Worm (Caenorhabditis elegans): Measurements from ENCODE around the gene F21C10.13.

Gene F21C10.13

ce11 chrV:9098280-9098973 is 23.7 kb upstream of the F21C10.13 start, which contains the start of gene F21C10.9:
Gene F21C10.9, minus strand, starts transcription at chrV:9098696.
- TF ChIP-seq lin-35 (GFP tag; optimal IDR thresholded peaks at IDR 0.05) (peak in 1 of 2 experiments; percentile 50), pqm-1 (tag; optimal IDR thresholded peaks at IDR 0.05) (no peak), grh-1 (GFP tag; IDR thresholded peaks at IDR 0.05) (peak; percentile 31; the same call in 1 of the 2 replicates), ztf-4 (tag; optimal IDR thresholded peaks at IDR 0.05) (no peak), snu-23 (GFP tag; optimal IDR thresholded peaks at IDR 0.05) (peak; percentile 7), nhr-12 (tag; optimal IDR thresholded peaks at IDR 0.05) (no peak), nhr-20 (tag; optimal IDR thresholded peaks at IDR 0.05) (peak; percentile 57), lin-14 (GFP tag; optimal IDR thresholded peaks at IDR 0.05) (peak; percentile 2), nhr-28 (tag; optimal IDR thresholded peaks at IDR 0.05) (no peak), efl-1 (optimal IDR thresholded peaks at IDR 0.05) (no peak), efl-1 (GFP tag; optimal IDR thresholded peaks at IDR 0.05 in 1 of 2) (peak in 1 of 2 experiments; percentile 53), nhr-85 (tag) (peak; percentile 80), nhr-90 (tag; optimal IDR thresholded peaks at IDR 0.05; ENCODE audit: poor library complexity) (peak; percentile 23), nhr-71 (tag; optimal IDR thresholded peaks at IDR 0.05) (peak; percentile 50), tlp-1 (tag; optimal IDR thresholded peaks at IDR 0.05) (no peak), aha-1 (tag; optimal IDR thresholded peaks at IDR 0.05) (no peak), lin-13 (GFP tag; optimal IDR thresholded peaks at IDR 0.05) (no peak), lsy-2 (tag; optimal IDR thresholded peaks at IDR 0.05) (no peak), mef-2 (tag; optimal IDR thresholded peaks at IDR 0.05) (no peak), elt-3 (tag; optimal IDR thresholded peaks at IDR 0.05) (peak in 1 of 6 experiments; percentile 8), mdl-1 (tag; optimal IDR thresholded peaks at IDR 0.05) (peak in 1 of 2 experiments; percentile 16), blmp-1 (tag; optimal IDR thresholded peaks at IDR 0.05) (peak; percentile 4), ceh-82 (tag; optimal IDR thresholded peaks at IDR 0.05) (no peak), nhr-19 (GFP tag; conservative IDR thresholded peaks at IDR 0.05) (peak; percentile 58), unc-130 (tag; optimal IDR thresholded peaks at IDR 0.05) (no peak), elt-2 (tag; optimal IDR thresholded peaks at IDR 0.05) (peak; percentile 5)

ce11 chrV:9101062-9101461 is 21.0 kb upstream of the F21C10.13 start, which contains the start of gene frpr-6:
Gene frpr-6, minus strand, starts transcription at chrV:9101162.
- TF ChIP-seq ceh-90 (tag; optimal IDR thresholded peaks at IDR 0.05) (no peak), unc-86 (tag; optimal IDR thresholded peaks at IDR 0.05) (no peak), C34B4.2 (tag; optimal IDR thresholded peaks at IDR 0.05) (no peak), irx-1 (tag; optimal IDR thresholded peaks at IDR 0.05) (no peak), unc-30 (tag; optimal IDR thresholded peaks at IDR 0.05) (no peak), ceh-82 (tag; optimal IDR thresholded peaks at IDR 0.05) (no peak), nhr-237 (tag; optimal IDR thresholded peaks at IDR 0.05) (no peak), nhr-12 (tag; optimal IDR thresholded peaks at IDR 0.05) (no peak), ceh-8 (GFP tag; optimal IDR thresholded peaks at IDR 0.05) (no peak), hlh-4 (tag; optimal IDR thresholded peaks at IDR 0.05) (no peak), dsc-1 (tag; optimal IDR thresholded peaks at IDR 0.05) (no peak), fkh-10 (GFP tag; optimal IDR thresholded peaks at IDR 0.05) (no peak)

- TF ChIP-seq nhr-28 (tag; optimal IDR thresholded peaks at IDR 0.05): no peak
- TF ChIP-seq fkh-10 (GFP tag; optimal IDR thresholded peaks at IDR 0.05): no peak
- no peak for TF ChIP-seq ceh-82 (tag; optimal IDR thresholded peaks at IDR 0.05)
- TF ChIP-seq sox-4 (tag; optimal IDR thresholded peaks at IDR 0.05): no peak
- no peak for TF ChIP-seq unc-30 (tag; optimal IDR thresholded peaks at IDR 0.05)
- no peak for TF ChIP-seq efl-3 (GFP tag; optimal IDR thresholded peaks at IDR 0.05)
- no peak for TF ChIP-seq sptf-1 (tag; optimal IDR thresholded peaks at IDR 0.05)
- TF ChIP-seq dpl-1 (GFP tag; optimal IDR thresholded peaks at IDR 0.05): no peak
Observed at ce11 chrV:9108219-9108618, 13.9 kb upstream of the F21C10.13 start, which contains the start of gene F21C10.18. Gene F21C10.18, plus strand, starts transcription at chrV:9108519.
